Worm (Caenorhabditis elegans): ENCODE data around the gene F52D1.2.

F52D1.2 gene

ce11 chrX:489635-490105, 39.7 kb upstream of the F52D1.2 start, which contains the start of gene egl-17 (continued):
- TF ChIP-seq egl-43 (GFP tag; IDR thresholded peaks at IDR 0.05): peak; percentile 98
- no peak for TF ChIP-seq egl-27 (tag; optimal IDR thresholded peaks at IDR 0.05)
- TF ChIP-seq mep-1 (tag; optimal IDR thresholded peaks at IDR 0.05): peak; percentile 85
- peak; percentile 61; the same call in 1 of the 2 replicates for TF ChIP-seq mdt-29 (GFP tag; IDR thresholded peaks at IDR 0.05)
- TF ChIP-seq lim-7 (GFP tag; IDR thresholded peaks at IDR 0.05): peak; percentile 94
- TF ChIP-seq unc-39 (tag; optimal IDR thresholded peaks at IDR 0.05): no peak
- TF ChIP-seq F37D6.2 (tag; optimal IDR thresholded peaks at IDR 0.05): peak; percentile 65
- no peak for TF ChIP-seq lin-39 (tag; optimal IDR thresholded peaks at IDR 0.05)
- TF ChIP-seq daf-19 (GFP tag; conservative IDR thresholded peaks at IDR 0.05): peak; percentile 88
- TF ChIP-seq F44E2.7 (GFP tag; IDR thresholded peaks at IDR 0.05): peak; percentile 94
- peak; percentile 80 for TF ChIP-seq D1046.2 (GFP tag; IDR thresholded peaks at IDR 0.05)
- no peak for TF ChIP-seq lin-15B (tag; optimal IDR thresholded peaks at IDR 0.05)
- peak; percentile 79 for TF ChIP-seq nhr-48 (tag; optimal IDR thresholded peaks at IDR 0.05)
- no peak for TF ChIP-seq jun-1 (tag; optimal IDR thresholded peaks at IDR 0.05)
- peak; percentile 84 for TF ChIP-seq lin-38 (GFP tag; IDR thresholded peaks at IDR 0.05)
- peak; percentile 89 for TF ChIP-seq Y48G9A.11 (GFP tag; IDR thresholded peaks at IDR 0.05)
- peak; percentile 68; the same call in 1 of the 2 replicates for TF ChIP-seq php-3 (GFP tag; IDR thresholded peaks at IDR 0.05)
- TF ChIP-seq ama-1 (optimal IDR thresholded peaks at IDR 0.05): no peak
- TF ChIP-seq Y75B8A.6 (GFP tag; IDR thresholded peaks at IDR 0.05): peak; percentile 84
- TF ChIP-seq ceh-28 (tag; optimal IDR thresholded peaks at IDR 0.05): no peak
- TF ChIP-seq nhr-102 (tag; optimal IDR thresholded peaks at IDR 0.05): no peak
- TF ChIP-seq tra-1 (GFP tag; IDR thresholded peaks at IDR 0.05): peak; percentile 94
- TF ChIP-seq ceh-20 (GFP tag; IDR thresholded peaks at IDR 0.05): peak; percentile 87
- TF ChIP-seq arid-1 (GFP tag; conservative IDR thresholded peaks at IDR 0.05): peak; percentile 86; the same call in 1 of the 2 replicates
- peak; percentile 73 for TF ChIP-seq mxl-3 (GFP tag; optimal IDR thresholded peaks at IDR 0.05)
- no peak for TF ChIP-seq attf-4 (tag; optimal IDR thresholded peaks at IDR 0.05)
- peak; percentile 30 for TF ChIP-seq nhr-77 (tag; optimal IDR thresholded peaks at IDR 0.05)
- TF ChIP-seq dpl-1 (GFP tag; optimal IDR thresholded peaks at IDR 0.05): peak; percentile 22
- TF ChIP-seq nhr-41 (GFP tag; IDR thresholded peaks at IDR 0.05): peak; percentile 70; the same call in 1 of the 2 replicates
- TF ChIP-seq nhr-76 (tag; optimal IDR thresholded peaks at IDR 0.05): no peak
- peak in 1 of 2 experiments; percentile 80 for TF ChIP-seq mdl-1 (tag; optimal IDR thresholded peaks at IDR 0.05)
- no peak for TF ChIP-seq fos-1 (tag; optimal IDR thresholded peaks at IDR 0.05)
- no peak for TF ChIP-seq snpc-4 (tag; optimal IDR thresholded peaks at IDR 0.05)
- TF ChIP-seq dmd-6 (GFP tag; IDR thresholded peaks at IDR 0.05): peak; percentile 66
- peak; percentile 94 for TF ChIP-seq nhr-111 (GFP tag; optimal IDR thresholded peaks at IDR 0.05)
- TF ChIP-seq snpc-1.2 (GFP tag; IDR thresholded peaks at IDR 0.05): peak; percentile 87
- TF ChIP-seq zfp-3 (GFP tag; conservative IDR thresholded peaks at IDR 0.05): peak; percentile 78

ce11 chrX:487669-488068, 37.7 kb upstream of the F52D1.2 start:
- TF ChIP-seq pha-4 (GFP tag; IDR thresholded peaks at IDR 0.05): peak; percentile 66; the same call in 1 of the 2 replicates
- TF ChIP-seq pha-4 (tag; optimal IDR thresholded peaks at IDR 0.05): no peak
- peak; percentile 21 for TF ChIP-seq lin-13 (GFP tag; optimal IDR thresholded peaks at IDR 0.05)
- no peak for TF ChIP-seq fkh-10 (GFP tag; optimal IDR thresholded peaks at IDR 0.05)
- TF ChIP-seq hmg-1.1 (GFP tag; IDR thresholded peaks at IDR 0.05): 0 out of 2 replicates have a peak, but pooled peaks have one; percentile 16
- TF ChIP-seq hlh-30 (tag; optimal IDR thresholded peaks at IDR 0.05; ENCODE audit: insufficient read depth): no peak
- TF ChIP-seq php-3 (GFP tag; IDR thresholded peaks at IDR 0.05): no peak
- no peak for TF ChIP-seq cey-2 (tag; optimal IDR thresholded peaks at IDR 0.05; ENCODE audit: borderline replicate concordance, insufficient read depth)
- TF ChIP-seq egl-43 (GFP tag; IDR thresholded peaks at IDR 0.05): peak; percentile 85; the same call in 1 of the 2 replicates
- no peak for TF ChIP-seq daf-8 (GFP tag; IDR thresholded peaks at IDR 0.05)
- 0 out of 2 replicates have a peak, but pooled peaks have one; percentile 40 for TF ChIP-seq Y48G9A.11 (GFP tag; IDR thresholded peaks at IDR 0.05)
- no peak for TF ChIP-seq skn-1 (tag; optimal IDR thresholded peaks at IDR 0.05)
- TF ChIP-seq dmd-8 (GFP tag; IDR thresholded peaks at IDR 0.05): peak; percentile 78; the same call in 1 of the 2 replicates
- peak; percentile 84 for TF ChIP-seq vab-7 (GFP tag; IDR thresholded peaks at IDR 0.05)
- TF ChIP-seq mdt-29 (GFP tag; IDR thresholded peaks at IDR 0.05): peak; percentile 72; the same call in 1 of the 2 replicates
- 0 out of 2 replicates have a peak, but pooled peaks have one; percentile 41 for TF ChIP-seq daf-19 (GFP tag; conservative IDR thresholded peaks at IDR 0.05)
- peak; percentile 56; the same call in 1 of the 2 replicates for TF ChIP-seq Y105C5A.15 (GFP tag; IDR thresholded peaks at IDR 0.05)
- 0 out of 2 replicates have a peak, but pooled peaks have one; percentile 39 for TF ChIP-seq tra-1 (GFP tag; IDR thresholded peaks at IDR 0.05)
- TF ChIP-seq aly-2 (tag; optimal IDR thresholded peaks at IDR 0.05): no peak
- peak; percentile 54; the same call in 1 of the 2 replicates for TF ChIP-seq F44E2.7 (GFP tag; IDR thresholded peaks at IDR 0.05)
- TF ChIP-seq F49E8.2 (tag; optimal IDR thresholded peaks at IDR 0.05; ENCODE audit: borderline replicate concordance): peak; percentile 18
